Worm (Caenorhabditis elegans): Measurements from ENCODE around the gene M02D8.7.
"Not testable (repeated sequence)": the region's sequence is repeated elsewhere in the genome, so short reads cannot be mapped to it uniquely, and the experiment has no call there.

The M02D8.7 gene

DNA sequence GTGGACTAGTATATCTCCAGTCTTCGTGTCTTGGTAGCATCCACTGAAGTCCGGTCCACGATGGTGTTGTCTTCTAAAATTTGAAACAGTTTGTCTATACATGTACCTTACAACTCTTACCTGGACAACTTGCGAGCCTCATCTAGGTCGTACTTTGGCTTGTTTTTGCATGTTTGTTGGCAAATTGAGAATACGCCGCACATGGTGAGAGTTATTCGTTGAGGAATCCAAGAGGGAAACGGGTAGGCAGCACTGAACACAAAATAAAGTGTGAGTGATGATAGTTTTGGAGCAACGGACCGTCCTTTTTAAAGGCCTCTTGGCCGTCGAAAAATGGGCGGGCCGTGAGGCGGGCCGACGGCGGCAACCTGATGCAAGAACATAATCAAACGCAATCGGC, 7.9 kb upstream of the M02D8.7 start, which contains the start of gene asns-2:
Gene asns-2, minus strand, starts transcription at position 282 of the 400 bp plus-strand sequence.
- TF ChIP-seq unc-62 (GFP tag; optimal IDR thresholded peaks at IDR 0.05), result no peak

DNA sequence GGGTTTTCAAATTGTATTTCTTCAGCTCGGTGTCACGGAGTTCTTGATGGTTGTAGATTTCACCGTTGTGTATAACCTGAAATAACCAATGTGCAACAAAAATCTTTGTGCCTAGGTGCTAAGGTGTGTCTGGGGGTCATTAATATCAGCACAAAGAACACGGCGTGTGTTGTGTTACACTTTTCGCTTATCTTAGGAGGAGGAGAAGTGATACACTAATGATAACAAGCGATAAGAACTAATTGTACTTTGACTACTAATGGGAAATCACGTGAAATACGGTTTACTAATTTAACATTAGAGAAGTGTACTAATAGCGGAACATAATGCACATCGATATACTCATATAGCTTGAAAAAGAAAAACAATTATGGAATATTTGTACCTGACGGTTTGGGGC, 7.4 kb upstream of the M02D8.7 start:
- TF ChIP-seq unc-62 (GFP tag; optimal IDR thresholded peaks at IDR 0.05), result no peak

DNA sequence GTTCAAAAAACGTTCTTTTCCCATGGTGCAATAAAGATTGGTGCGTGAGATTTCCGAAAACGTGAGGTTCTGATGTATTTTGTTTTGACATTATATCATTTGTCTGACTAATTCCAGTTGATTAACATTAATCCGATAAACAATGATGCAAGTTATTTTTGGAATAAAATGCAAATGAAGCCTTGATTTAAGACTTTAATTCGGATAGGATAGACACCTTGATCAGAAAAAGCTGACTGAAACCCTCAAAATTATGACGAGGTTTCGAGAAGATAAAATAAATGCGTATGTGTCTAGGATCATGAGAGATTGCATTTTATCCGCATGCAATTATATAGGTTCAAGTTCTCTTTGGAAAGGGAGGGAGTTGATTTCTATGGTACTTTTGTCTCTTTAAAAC, 2.7 kb upstream of the M02D8.7 start:
- TF ChIP-seq unc-62 (GFP tag; optimal IDR thresholded peaks at IDR 0.05), result no peak

DNA sequence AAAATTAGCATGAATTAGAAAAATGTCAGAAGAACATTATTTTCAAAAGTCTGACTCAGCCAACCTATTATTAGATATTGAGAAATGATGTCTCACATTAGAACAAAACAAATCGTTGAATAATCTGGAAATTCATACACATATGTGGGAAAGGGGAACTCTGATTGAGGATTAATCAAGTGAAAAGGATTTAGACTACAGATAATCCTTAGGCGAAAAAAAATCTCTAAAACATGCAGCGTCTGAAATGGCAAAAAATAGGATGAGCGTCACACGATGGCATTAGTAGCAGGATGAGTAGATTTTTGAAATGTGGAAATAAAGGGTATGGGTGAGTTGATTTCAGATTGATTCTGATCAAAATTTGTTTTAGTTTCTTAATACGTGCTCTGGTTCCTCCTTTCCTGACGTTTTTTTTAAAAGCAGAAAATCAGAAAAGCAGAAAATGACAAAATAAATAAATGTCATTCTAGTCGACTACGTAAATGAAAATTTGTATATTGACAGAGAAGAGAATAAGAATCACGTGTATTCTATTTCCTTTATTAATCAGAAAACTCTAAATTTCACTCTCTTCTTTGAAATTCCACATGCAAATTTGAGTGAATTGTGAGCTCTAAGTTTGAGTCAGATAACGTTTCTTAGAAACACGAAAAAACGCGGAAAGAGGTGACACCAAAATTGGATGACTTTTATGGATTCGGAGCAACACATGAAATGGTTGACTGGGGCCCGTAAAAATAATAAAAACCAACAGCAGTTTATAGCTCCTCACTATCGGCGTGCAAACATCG, 1.6 kb upstream of the M02D8.7 start:
- no peak for TF ChIP-seq unc-62 (GFP tag; optimal IDR thresholded peaks at IDR 0.05)

DNA sequence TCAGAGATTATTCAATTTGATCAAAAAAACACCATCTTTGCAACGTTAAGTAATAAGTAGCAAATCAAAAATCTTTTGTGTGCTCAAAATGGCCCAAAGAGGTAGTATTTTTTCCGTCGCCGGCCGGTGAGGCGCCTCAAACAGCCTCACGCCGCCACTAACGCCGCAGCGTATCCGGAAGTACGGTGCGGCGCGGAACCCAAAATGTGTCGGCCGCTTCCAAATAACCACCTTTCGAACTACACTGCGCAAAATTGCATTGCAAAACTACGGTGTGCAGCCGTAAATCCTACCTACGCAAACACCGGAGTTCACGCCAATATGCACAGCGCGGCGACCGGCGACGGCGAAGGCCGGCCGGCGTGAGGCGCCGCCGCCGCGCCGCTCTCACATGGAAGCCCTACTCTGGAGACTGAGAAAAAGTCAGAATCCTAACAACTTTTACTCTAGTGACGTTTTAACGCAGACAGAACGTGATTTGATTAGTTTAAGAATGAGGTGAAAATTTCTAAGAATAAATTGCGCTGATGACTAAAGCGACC, 1.1 kb downstream of the M02D8.7 start:
- no peak for TF ChIP-seq unc-62 (GFP tag; optimal IDR thresholded peaks at IDR 0.05)

DNA sequence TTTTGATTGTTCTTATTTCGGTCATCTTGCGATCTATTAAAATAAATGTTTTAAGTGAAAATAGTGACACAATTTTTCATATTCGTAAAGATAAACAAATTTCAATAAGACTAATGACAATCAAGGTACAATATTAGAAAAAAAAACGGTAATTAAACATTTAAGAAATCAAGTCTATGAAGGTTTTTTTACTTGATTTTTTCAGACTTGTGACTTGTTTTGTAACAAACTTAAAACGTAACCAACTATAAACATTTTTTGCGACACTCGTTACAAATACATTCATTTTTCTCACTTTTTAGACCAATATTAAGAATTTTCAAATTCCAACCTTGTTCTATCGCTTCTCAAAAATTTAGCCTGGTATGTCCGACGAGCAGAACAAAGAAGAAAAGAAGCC, 3.4 kb downstream of the M02D8.7 start, which contains the start of gene M02D8.2:
Gene M02D8.2, plus strand, starts transcription at position 301 of the 400 bp plus-strand sequence.
- TF ChIP-seq unc-62 (GFP tag; optimal IDR thresholded peaks at IDR 0.05), result no peak

DNA sequence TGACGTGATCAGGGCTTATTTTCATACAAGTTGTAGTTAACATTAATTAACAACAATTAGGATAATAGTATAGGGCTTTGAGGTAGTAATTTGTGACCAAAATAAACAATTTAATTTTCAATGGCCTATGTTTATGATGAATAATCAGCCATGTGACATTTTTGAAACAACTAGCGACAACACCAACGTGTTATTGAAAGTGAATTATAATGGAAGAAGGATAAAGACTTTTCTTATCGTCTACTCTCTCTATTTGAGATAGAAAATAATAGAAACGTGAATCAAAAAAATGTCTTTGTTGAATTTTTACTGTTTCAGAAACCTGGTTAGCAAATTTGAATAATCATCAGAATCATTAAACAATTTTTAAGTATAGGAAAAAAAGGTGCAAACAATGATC, 5.0 kb downstream of the M02D8.7 start:
- TF ChIP-seq unc-62 (GFP tag; optimal IDR thresholded peaks at IDR 0.05), result no peak

DNA sequence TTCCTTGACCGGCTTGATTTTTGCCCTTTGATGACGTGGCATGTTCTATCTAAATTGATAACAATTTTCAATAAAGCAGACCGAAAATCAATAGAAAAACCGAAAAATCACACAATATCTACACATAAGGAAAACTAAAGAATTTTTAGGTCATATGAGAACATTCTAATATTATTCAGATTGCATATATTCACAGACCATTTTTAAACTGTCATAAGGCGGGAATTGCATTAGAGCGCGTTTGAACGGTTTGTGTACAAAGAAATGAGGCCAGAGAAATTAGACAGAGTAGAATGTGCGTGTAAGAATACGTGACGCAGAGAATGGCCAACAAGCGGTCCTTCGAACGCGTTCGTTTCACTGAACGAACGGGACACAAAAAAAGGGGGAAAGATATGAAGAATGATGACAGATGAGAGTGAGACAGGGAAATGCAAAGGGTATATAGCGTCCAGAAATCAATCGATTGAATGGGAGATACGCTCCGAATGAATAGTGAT, 5.8 kb downstream of the M02D8.7 start, which contains the start of gene M02D8.3:
Gene M02D8.3, minus strand, starts transcription at position 51 of the 500 bp plus-strand sequence.
- TF ChIP-seq unc-62 (GFP tag; optimal IDR thresholded peaks at IDR 0.05), result no peak

DNA sequence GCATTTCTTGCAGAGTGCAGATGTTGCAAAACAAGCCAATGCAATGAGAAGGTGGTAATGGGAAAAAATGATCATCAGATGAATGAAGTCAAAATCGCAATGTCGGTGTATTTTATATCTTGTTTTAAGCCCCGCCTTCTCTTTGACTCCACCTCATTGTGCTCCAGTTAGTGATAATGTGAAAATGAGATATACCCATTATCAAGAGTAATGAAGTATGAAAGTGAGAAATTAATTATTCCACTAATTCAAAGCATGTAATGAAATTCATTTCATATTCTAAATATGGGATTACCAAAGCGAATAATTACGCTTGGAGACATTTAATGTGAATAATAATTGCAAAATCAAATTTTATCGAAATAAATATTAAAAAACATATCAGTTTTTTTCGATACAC, 11.0 kb downstream of the M02D8.7 start, which contains the start of gene M02D8.6:
Gene M02D8.6, minus strand, starts transcription at position 101 of the 400 bp plus-strand sequence.
- TF ChIP-seq unc-62 (GFP tag; optimal IDR thresholded peaks at IDR 0.05), result not testable (repeated sequence)

DNA sequence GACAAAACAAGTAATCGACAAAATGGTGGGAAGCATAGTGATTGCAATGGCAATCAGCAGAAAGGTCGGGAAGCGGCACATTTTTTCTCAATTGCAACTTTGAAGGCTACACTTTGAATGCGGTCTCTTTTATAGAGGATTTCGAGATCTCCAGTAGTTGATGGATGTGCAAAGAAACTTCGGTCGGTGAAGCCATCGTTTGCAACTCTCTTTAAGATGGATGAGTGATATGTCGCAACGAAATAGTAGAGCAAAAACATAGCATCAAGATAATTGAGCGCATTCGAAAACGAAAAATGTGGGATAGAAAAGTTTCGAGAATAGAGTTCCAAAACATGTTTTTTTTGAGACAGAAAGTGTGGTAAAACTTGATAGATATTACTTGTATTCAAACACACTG, 15.5 kb downstream of the M02D8.7 start, which contains the start of gene EGAP4.1:
Gene EGAP4.1, minus strand, starts transcription at position 101 of the 400 bp plus-strand sequence.
- no peak for TF ChIP-seq unc-62 (GFP tag; optimal IDR thresholded peaks at IDR 0.05)

DNA sequence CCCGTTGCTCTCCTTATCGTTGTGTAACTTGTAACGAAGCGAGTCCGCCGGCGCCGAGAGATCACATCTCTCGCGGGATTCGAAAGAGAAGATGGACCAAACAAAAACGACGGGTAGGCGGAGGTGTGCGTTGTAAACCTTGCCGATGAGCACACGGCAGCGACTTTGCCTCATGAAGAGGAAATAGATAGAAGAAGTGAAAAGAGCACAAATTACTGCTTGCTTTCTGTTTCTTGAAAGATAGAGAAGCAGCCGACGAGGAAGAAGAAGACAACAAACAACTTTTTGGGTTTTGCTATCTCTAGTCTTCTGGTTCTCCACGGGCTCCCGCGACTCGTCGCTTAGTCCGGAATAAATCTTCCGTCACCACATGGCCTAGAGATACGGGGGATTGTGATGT, 19.0 kb downstream of the M02D8.7 start:
- TF ChIP-seq unc-62 (GFP tag; optimal IDR thresholded peaks at IDR 0.05), result no peak

DNA sequence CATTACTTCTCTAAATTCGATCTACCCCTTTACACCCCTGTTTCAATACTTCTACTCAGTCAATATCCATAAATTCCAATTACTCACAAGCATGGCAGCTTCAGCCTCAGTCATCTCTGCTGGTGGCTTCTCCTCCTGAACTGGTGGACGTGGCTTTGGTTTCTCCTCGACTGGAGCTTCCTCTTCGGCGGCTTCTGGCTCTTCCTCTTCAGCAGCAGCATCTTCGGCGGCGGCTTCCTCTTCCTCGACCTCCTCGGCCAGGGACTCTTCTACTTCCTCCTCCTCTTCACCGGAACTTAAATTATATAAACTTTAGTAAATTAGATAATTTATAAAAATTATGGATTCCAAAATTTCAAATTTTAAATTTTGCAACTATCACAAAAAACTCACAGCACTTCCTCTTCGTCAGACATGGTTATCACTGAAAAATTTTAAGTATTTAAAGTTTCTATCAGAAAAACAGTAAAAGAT, 19.6 kb downstream of the M02D8.7 start, which contains the start of gene tnt-2:
Gene tnt-2, minus strand, starts transcription at position 424 of the 474 bp plus-strand sequence.
- no peak for TF ChIP-seq unc-62 (GFP tag; optimal IDR thresholded peaks at IDR 0.05)

DNA sequence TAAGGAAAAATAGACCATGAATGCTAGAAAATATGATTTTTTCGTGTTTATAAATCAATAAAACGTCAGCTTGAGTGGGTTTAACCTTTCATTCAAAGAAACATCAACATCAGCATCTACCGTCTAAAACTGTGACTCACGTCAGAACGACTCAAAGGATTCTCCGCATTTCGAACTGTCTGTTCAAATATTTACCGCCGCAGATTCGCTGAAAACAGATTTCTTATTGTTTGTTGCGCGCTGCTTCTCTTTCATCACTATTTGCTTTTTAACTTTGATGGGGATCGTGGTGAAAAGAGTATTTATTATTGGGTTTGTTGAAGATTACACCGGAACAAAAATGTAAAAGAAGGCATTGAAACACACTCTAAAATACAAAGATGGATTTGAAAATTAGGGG, 21.5 kb downstream of the M02D8.7 start:
- no peak for TF ChIP-seq unc-62 (GFP tag; optimal IDR thresholded peaks at IDR 0.05)

DNA sequence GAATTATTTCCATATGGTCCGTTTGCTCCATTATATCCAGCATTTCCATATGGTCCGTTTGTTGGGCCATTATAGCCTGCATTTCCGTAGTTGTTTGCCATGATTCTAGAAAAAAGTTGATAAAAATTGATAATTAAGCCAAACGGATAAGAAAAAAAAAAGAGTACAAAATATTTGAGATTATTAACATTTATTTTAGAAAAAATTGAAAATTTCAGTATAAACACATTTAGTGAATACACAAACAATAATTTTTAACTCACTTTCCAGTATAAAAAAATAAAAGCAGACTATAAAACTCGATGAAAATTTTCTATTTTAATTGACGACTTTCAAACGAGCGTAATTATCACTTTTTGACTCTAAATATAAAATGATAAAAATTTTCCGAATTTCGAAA, 22.1 kb downstream of the M02D8.7 start, which contains the start of gene F53A9.9:
Gene F53A9.9, minus strand, starts transcription at position 101 of the 400 bp plus-strand sequence.
- no peak for TF ChIP-seq unc-62 (GFP tag; optimal IDR thresholded peaks at IDR 0.05)

DNA sequence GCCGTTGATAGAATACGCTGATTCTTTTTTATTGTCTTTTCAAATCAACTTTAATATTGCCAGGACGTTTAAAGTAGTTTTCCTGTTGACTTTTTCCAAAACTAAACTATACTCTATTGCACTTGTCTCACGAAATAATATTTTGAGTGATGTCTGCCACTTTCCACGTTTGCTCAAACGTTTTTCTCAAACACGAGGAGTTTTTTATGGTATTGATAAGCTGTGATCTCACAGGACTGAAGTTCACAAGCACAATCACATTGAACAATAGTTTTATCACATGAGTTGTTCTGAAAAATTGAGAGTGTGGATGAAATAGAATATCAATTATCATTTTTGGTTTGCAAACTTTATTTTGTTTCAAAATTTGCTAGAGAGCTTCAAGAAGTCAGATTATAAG, 22.9 kb downstream of the M02D8.7 start:
- TF ChIP-seq unc-62 (GFP tag; optimal IDR thresholded peaks at IDR 0.05), result no peak

DNA sequence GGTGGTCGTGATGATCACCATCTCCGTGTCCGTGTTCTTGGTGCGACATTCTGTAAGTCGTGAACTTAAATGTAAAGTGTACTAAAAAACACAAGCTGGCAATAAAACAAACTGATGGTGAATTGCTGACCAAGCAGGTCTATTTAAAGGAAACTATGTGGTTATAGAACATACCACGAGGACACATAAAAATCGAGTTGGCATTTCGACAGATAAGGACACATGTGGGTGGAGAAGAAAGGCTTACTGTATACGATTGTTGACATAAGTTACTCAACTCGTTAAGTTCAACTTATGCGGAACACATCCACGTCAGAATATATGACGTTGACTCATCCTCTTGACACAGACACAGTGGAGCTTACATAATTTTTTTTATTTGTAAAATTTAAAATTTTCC, 23.9 kb downstream of the M02D8.7 start, which contains the start of gene F53A9.8:
Gene F53A9.8, minus strand, starts transcription at position 49 of the 400 bp plus-strand sequence.
- TF ChIP-seq unc-62 (GFP tag; optimal IDR thresholded peaks at IDR 0.05), result no peak
